Fruit fly (Drosophila melanogaster) whole organism, embryonic: Measurements from ENCODE around the gene Hr78.

Source experiments
- Awh ChIP-seq: fragments of 200-800 bp; sonication (Bioruptor generic); IDR thresholded peaks from 2 replicates; pipeline ENCODE4, ENCODE4 v1.3.6; 2022; ENCODE audit warnings: missing biosample characterization, missing genetic modification characterization
- Bdp1 ChIP-seq: fragments of 200-800 bp; sonication (Bioruptor generic); optimal IDR thresholded peaks from 3 replicates; lab custom pipeline; 2016; ENCODE audit warnings: missing biosample characterization, missing genetic modification characterization
- CG10366 ChIP-seq: fragments of 200-800 bp; sonication (Bioruptor generic); IDR thresholded peaks from 2 replicates; pipeline ENCODE4 v1.3.6; 2022; ENCODE audit warnings: missing biosample characterization, missing genetic modification characterization
- CG11560 ChIP-seq: fragments of 200-800 bp; sonication (Bioruptor generic); IDR thresholded peaks from 3 replicates; pipeline ENCODE4 v1.3.6; 2022; ENCODE audit warnings: missing biosample characterization, missing genetic modification characterization
- CG12659 ChIP-seq: fragments of 200-800 bp; sonication (Bioruptor generic); optimal IDR thresholded peaks from 3 replicates; lab custom pipeline; 2017; ENCODE audit warnings: mild to moderate bottlenecking, missing biosample characterization, missing genetic modification reagents, missing genetic modification characterization
- CG13287 ChIP-seq: fragments of 200-800 bp; sonication (Bioruptor generic); IDR thresholded peaks from 2 replicates; pipeline ENCODE4 v1.3.6; 2022; ENCODE audit warnings: missing biosample characterization, missing genetic modification characterization; ENCODE audit not compliant: partially characterized antibody
- CG13424 ChIP-seq: fragments of 200-800 bp; sonication (Bioruptor generic); optimal IDR thresholded peaks from 2 replicates; lab custom pipeline; 2019; ENCODE audit warnings: missing biosample characterization, mild to moderate bottlenecking, missing genetic modification characterization, moderate library complexity
- CG13894 ChIP-seq: fragments of 200-800 bp; sonication (Bioruptor generic); optimal IDR thresholded peaks from 3 replicates; lab custom pipeline; 2018; ENCODE audit warnings: missing biosample characterization, mild to moderate bottlenecking, missing genetic modification characterization, moderate library complexity
- CG14014 ChIP-seq: fragments of 200-800 bp; sonication (Bioruptor generic); IDR thresholded peaks from 2 replicates; pipeline ENCODE4 v1.3.6; 2022; ENCODE audit warnings: missing biosample characterization, missing genetic modification characterization
- CG14441 ChIP-seq: fragments of 200-800 bp; sonication (Bioruptor generic); IDR thresholded peaks from 2 replicates; pipeline ENCODE4 v1.3.6; 2022; ENCODE audit warnings: missing biosample characterization, missing genetic modification characterization
- CG17385 ChIP-seq: fragments of 200-800 bp; sonication (Bioruptor generic); optimal IDR thresholded peaks from 3 replicates; lab custom pipeline; 2018; ENCODE audit warnings: missing biosample characterization, mild to moderate bottlenecking, missing genetic modification characterization
- CG17802 ChIP-seq: fragments of 200-800 bp; sonication (Bioruptor generic); optimal IDR thresholded peaks from 2 replicates; lab custom pipeline; 2018; ENCODE audit warnings: missing biosample characterization, mild to moderate bottlenecking, missing genetic modification characterization, moderate library complexity
- CG1832 ChIP-seq: fragments of 200-800 bp; sonication (Bioruptor generic); optimal IDR thresholded peaks from 2 replicates; lab custom pipeline; 2017; ENCODE audit warnings: missing biosample characterization, mild to moderate bottlenecking, missing genetic modification characterization, inconsistent platforms
- CG2120 ChIP-seq: fragments of 200-800 bp; sonication (Bioruptor generic); optimal IDR thresholded peaks from 3 replicates; lab custom pipeline; 2016; ENCODE audit warnings: missing biosample characterization, missing genetic modification characterization
- CG2199 ChIP-seq: fragments of 200-800 bp; sonication (Bioruptor generic); IDR thresholded peaks from 3 replicates; pipeline ENCODE4 v1.3.6; 2022; ENCODE audit warnings: missing biosample characterization, missing genetic modification characterization
- CG4360 ChIP-seq: fragments of 200-800 bp; sonication (Bioruptor generic); IDR thresholded peaks from 2 replicates; pipeline ENCODE4 v1.3.6; 2022; ENCODE audit warnings: missing biosample characterization, missing genetic modification characterization
- CG7745 ChIP-seq: fragments of 200-800 bp; sonication (Bioruptor generic); optimal IDR thresholded peaks from 2 replicates; lab custom pipeline; 2018; ENCODE audit warnings: missing biosample characterization, mild to moderate bottlenecking, missing genetic modification characterization, moderate library complexity
- CG7987 ChIP-seq: fragments of 200-800 bp; sonication (Bioruptor generic); optimal IDR thresholded peaks from 2 replicates; lab custom pipeline; 2018; ENCODE audit warnings: missing biosample characterization, mild to moderate bottlenecking, missing genetic modification characterization, moderate library complexity
- CG8388 ChIP-seq: fragments of 200-800 bp; sonication (Bioruptor generic); optimal IDR thresholded peaks from 2 replicates; lab custom pipeline; 2019; ENCODE audit warnings: missing biosample characterization, mild to moderate bottlenecking, missing genetic modification characterization, moderate library complexity
- CG8478 ChIP-seq: fragments of >200 bp; optimal IDR thresholded peaks from 2 replicates; lab custom pipeline; 2018
- CG9797 ChIP-seq: fragments of 200-800 bp; sonication (Bioruptor generic); optimal IDR thresholded peaks from 3 replicates; lab custom pipeline; 2018; ENCODE audit warnings: missing biosample characterization, mild to moderate bottlenecking, missing genetic modification characterization
- Chrac-16 ChIP-seq: fragments of 200-800 bp; sonication (Bioruptor generic); optimal IDR thresholded peaks from 3 replicates; lab custom pipeline; 2016; ENCODE audit warnings: missing biosample characterization, missing genetic modification characterization
- D19B ChIP-seq: fragments of 200-800 bp; sonication (Bioruptor generic); optimal IDR thresholded peaks from 2 replicates; lab custom pipeline; 2017; ENCODE audit warnings: missing biosample characterization, mild to moderate bottlenecking, missing genetic modification characterization
- HLH3B ChIP-seq: fragments of 200-800 bp; sonication (Bioruptor generic); IDR thresholded peaks from 2 replicates; pipeline ENCODE4 v1.3.6; 2022; ENCODE audit warnings: missing biosample characterization, missing genetic modification characterization
- MBD-R2 ChIP-seq: fragments of 200-800 bp; sonication (Bioruptor generic); IDR thresholded peaks from 2 replicates; pipeline ENCODE4 v1.3.6; 2022; ENCODE audit warnings: missing biosample characterization, missing genetic modification characterization
- MESR4 ChIP-seq: fragments of 200-800 bp; sonication (Bioruptor generic); optimal IDR thresholded peaks from 2 replicates; lab custom pipeline; 2018; ENCODE audit warnings: missing biosample characterization, mild to moderate bottlenecking, missing genetic modification characterization, moderate library complexity
- Mad ChIP-seq: fragments of 200-800 bp; sonication (Bioruptor generic); optimal IDR thresholded peaks from 2 replicates; lab custom pipeline; 2016; ENCODE audit warnings: missing biosample characterization, missing genetic modification characterization
- Mes4 ChIP-seq: fragments of 200-800 bp; sonication (Bioruptor generic); optimal IDR thresholded peaks from 2 replicates; lab custom pipeline; 2016; ENCODE audit warnings: missing biosample characterization, missing genetic modification characterization
- Mrtf ChIP-seq: fragments of 200-800 bp; sonication (Bioruptor generic); IDR thresholded peaks from 3 replicates; pipeline ENCODE4 v1.3.6; 2022; ENCODE audit warnings: missing biosample characterization, missing genetic modification characterization
- Nf-YB ChIP-seq: fragments of 200-800 bp; sonication (Bioruptor generic); optimal IDR thresholded peaks from 3 replicates; lab custom pipeline; 2019; ENCODE audit warnings: missing biosample characterization, mild to moderate bottlenecking, missing genetic modification characterization, moderate library complexity
- Taf1 ChIP-seq: fragments of 200-800 bp; sonication (Bioruptor generic); IDR thresholded peaks from 2 replicates; pipeline ENCODE4 v1.3.6; 2022; ENCODE audit warnings: missing biosample characterization, missing genetic modification characterization
- Xbp1 ChIP-seq: fragments of 200-800 bp; sonication (Bioruptor generic); optimal IDR thresholded peaks from 3 replicates; lab custom pipeline; 2016; ENCODE audit warnings: missing biosample characterization, mild to moderate bottlenecking, missing genetic modification characterization
- YL-1 ChIP-seq: fragments of 200-800 bp; sonication (Bioruptor generic); optimal IDR thresholded peaks from 3 replicates; lab custom pipeline; 2017; ENCODE audit warnings: missing biosample characterization, mild to moderate bottlenecking, missing genetic modification characterization
- ara ChIP-seq: fragments of 200-800 bp; sonication (Bioruptor generic); IDR thresholded peaks from 2 replicates; pipeline ENCODE4 v1.3.6; 2022; ENCODE audit warnings: missing biosample characterization, missing genetic modification characterization
- eve ChIP-seq, 2 experiments: fragments of >200 bp; optimal IDR thresholded peaks; 2 replicates each; lab custom pipeline; 2017; ENCODE audit warnings: missing biosample characterization in 2 of 2, missing genetic modification characterization in 2 of 2
- fu2 ChIP-seq: fragments of 200-800 bp; sonication (Bioruptor generic); optimal IDR thresholded peaks from 2 replicates; lab custom pipeline; 2016; ENCODE audit warnings: missing biosample characterization, missing genetic modification characterization
- gce ChIP-seq: fragments of 200-800 bp; sonication (Bioruptor generic); IDR thresholded peaks from 3 replicates; pipeline ENCODE4 v1.3.6; 2022; ENCODE audit warnings: missing biosample characterization, missing genetic modification characterization
- gfzf ChIP-seq: fragments of 200-800 bp; sonication (Bioruptor generic); optimal IDR thresholded peaks from 2 replicates; lab custom pipeline; 2016; ENCODE audit warnings: missing biosample characterization, mild to moderate bottlenecking, missing genetic modification characterization, moderate library complexity
- ind ChIP-seq: fragments of 200-800 bp; sonication (Bioruptor generic); optimal IDR thresholded peaks from 3 replicates; lab custom pipeline; 2016; ENCODE audit warnings: missing biosample characterization, missing genetic modification characterization
- kay ChIP-seq: fragments of 200-800 bp; sonication (Bioruptor generic); optimal IDR thresholded peaks from 2 replicates; lab custom pipeline; 2016; ENCODE audit warnings: missing biosample characterization, missing genetic modification characterization
- lov ChIP-seq, 2 experiments: fragments of 200-800 bp in 1 of 2; fragments of >200 bp in 1 of 2; sonication (Bioruptor generic) in 1 of 2; IDR thresholded peaks in 1 of 2; optimal IDR thresholded peaks in 1 of 2; 2 replicates in 1 of 2; 3 replicates in 1 of 2; pipeline versions ENCODE4 v1.3.6 to Lab custom; 2017 to 2022; ENCODE audit warnings: missing biosample characterization in 1 of 2, missing genetic modification characterization in 1 of 2
- sc ChIP-seq, 3 experiments: fragments of >200 bp in 2 of 3; fragments of 200-800 bp in 1 of 3; sonication (Bioruptor generic) in 1 of 3; optimal IDR thresholded peaks; 2 replicates in 2 of 3; 3 replicates in 1 of 3; lab custom pipeline; 2017; ENCODE audit warnings: mild to moderate bottlenecking in 1 of 3, missing biosample characterization in 1 of 3, missing genetic modification characterization in 1 of 3, missing genetic modification reagents in 1 of 3
- slou ChIP-seq: fragments of 200-800 bp; sonication (Bioruptor generic); optimal IDR thresholded peaks from 3 replicates; lab custom pipeline; 2016; ENCODE audit warnings: missing biosample characterization, missing genetic modification characterization
- sna ChIP-seq: fragments of 200-800 bp; sonication (Bioruptor generic); IDR thresholded peaks from 2 replicates; pipeline ENCODE4 v1.3.6; 2022; ENCODE audit warnings: missing biosample characterization, missing genetic modification characterization; ENCODE audit not compliant: partially characterized antibody
- so ChIP-seq: fragments of 200-800 bp; sonication (Bioruptor generic); IDR thresholded peaks from 3 replicates; pipeline ENCODE4 v1.3.6; 2022; ENCODE audit warnings: missing biosample characterization, missing genetic modification characterization
- stwl ChIP-seq: fragments of 200-800 bp; sonication (Bioruptor generic); optimal IDR thresholded peaks from 3 replicates; lab custom pipeline; 2018; ENCODE audit warnings: missing biosample characterization, mild to moderate bottlenecking, missing genetic modification characterization, moderate library complexity
- tgo ChIP-seq: fragments of 200-800 bp; sonication (Bioruptor generic); IDR thresholded peaks from 3 replicates; pipeline ENCODE4 v1.3.6; 2022; ENCODE audit warnings: missing biosample characterization, missing genetic modification characterization
- toy ChIP-seq: fragments of 200-800 bp; sonication (Bioruptor generic); IDR thresholded peaks from 2 replicates; pipeline ENCODE4 v1.3.6; 2022; ENCODE audit warnings: missing biosample characterization, missing genetic modification characterization
- wek ChIP-seq: fragments of 200-800 bp; sonication (Bioruptor generic); optimal IDR thresholded peaks from 3 replicates; lab custom pipeline; 2018; ENCODE audit warnings: missing biosample characterization, mild to moderate bottlenecking, missing genetic modification characterization, moderate library complexity
- wor ChIP-seq: fragments of 200-800 bp; sonication (Bioruptor generic); IDR thresholded peaks from 2 replicates; pipeline ENCODE4 v1.3.6; 2022; ENCODE audit warnings: missing biosample characterization, missing genetic modification characterization
- zen2 ChIP-seq: fragments of 200-800 bp; sonication (Bioruptor generic); IDR thresholded peaks from 3 replicates; pipeline ENCODE4 v1.3.6; 2022; ENCODE audit warnings: missing biosample characterization, missing genetic modification characterization; ENCODE audit not compliant: partially characterized antibody

Hr78 gene

DNA sequence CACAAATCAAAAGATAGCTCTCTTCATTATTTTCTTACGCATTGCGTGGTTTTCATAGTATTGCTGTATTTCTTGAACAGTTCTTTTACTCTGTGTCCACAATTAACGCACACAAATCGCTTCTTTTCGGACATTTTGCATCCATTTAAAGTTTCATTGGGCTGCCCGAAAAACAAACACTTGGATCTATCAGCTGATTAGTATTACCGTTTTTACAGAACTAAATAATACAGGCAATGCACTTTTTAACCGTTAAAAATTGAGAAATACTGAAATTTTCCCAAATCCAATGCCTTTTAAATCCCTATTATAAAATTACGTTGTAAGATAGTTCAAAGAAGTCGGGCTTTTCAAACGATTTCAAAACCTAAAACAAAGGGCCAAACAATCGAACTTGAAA is 31.8 kb upstream of the Hr78 start, which contains the start of gene Arv1 (continued):
- no peak for TF ChIP-seq wor (GFP tag; lab: Robert Waterston, UW)
- no peak for TF ChIP-seq CG11560 (tag; lab: Robert Waterston, UW)
- TF ChIP-seq CG13894, result no peak
- TF ChIP-seq fu2 (GFP tag; lab: Kevin White, UChicago), result no peak
- no peak for TF ChIP-seq CG2199 (GFP tag; lab: Robert Waterston, UW)
- TF ChIP-seq CG14441 (GFP tag; lab: Robert Waterston, UW), result no peak
- TF ChIP-seq CG17802 (tag; lab: Kevin White, UChicago), result no peak
- TF ChIP-seq Taf1 (GFP tag; lab: Robert Waterston, UW), result no peak
- TF ChIP-seq CG9797 (GFP tag; lab: Kevin White, UChicago), result peak; percentile 61
- TF ChIP-seq Mes4 (GFP tag; lab: Kevin White, UChicago), result no peak
- no peak for TF ChIP-seq CG13424
- no peak for TF ChIP-seq CG7745 (tag; lab: Kevin White, UChicago)
- no peak for TF ChIP-seq slou (GFP tag; lab: Kevin White, UChicago)
- TF ChIP-seq HLH3B (GFP tag; lab: Robert Waterston, UW), result no peak
- no peak for TF ChIP-seq CG17385 (GFP tag; lab: Kevin White, UChicago)
- peak; percentile 53 for TF ChIP-seq YL-1 (GFP tag; lab: Kevin White, UChicago)
- no peak for TF ChIP-seq CG7987
- no peak for TF ChIP-seq CG4360 (GFP tag; lab: Robert Waterston, UW)
- no peak for TF ChIP-seq gce (GFP tag; lab: Robert Waterston, UW)
- no peak for TF ChIP-seq eve (GFP tag; optimal IDR thresholded peaks at IDR 0.05; lab: Kevin White, UChicago)
- TF ChIP-seq Mrtf (GFP tag; lab: Robert Waterston, UW), result no peak
- no peak for TF ChIP-seq ara (GFP tag; lab: Robert Waterston, UW)
- TF ChIP-seq tgo, result no peak
- TF ChIP-seq Mad (GFP tag; lab: Kevin White, UChicago), result no peak
- TF ChIP-seq MBD-R2 (GFP tag; lab: Robert Waterston, UW), result peak; percentile 59
- TF ChIP-seq CG12659 (GFP tag; lab: Kevin White, UChicago), result no peak
- no peak for TF ChIP-seq CG1832 (GFP tag; lab: Kevin White, UChicago)
- TF ChIP-seq CG2120 (GFP tag; lab: Kevin White, UChicago), result no peak
- no peak for TF ChIP-seq lov (optimal IDR thresholded peaks at IDR 0.05; lab: Kevin White, UChicago)
- TF ChIP-seq lov (GFP tag; IDR thresholded peaks at IDR 0.05; lab: Robert Waterston, UW), result no peak
- no peak for TF ChIP-seq Chrac-16 (GFP tag; lab: Kevin White, UChicago)
- no peak for TF ChIP-seq kay
- TF ChIP-seq D19B (GFP tag; lab: Kevin White, UChicago), result no peak
- TF ChIP-seq Xbp1 (GFP tag; lab: Kevin White, UChicago), result no peak
- no peak for TF ChIP-seq toy (GFP tag; lab: Robert Waterston, UW)
- TF ChIP-seq CG14014 (GFP tag; lab: Robert Waterston, UW), result no peak
- no peak for TF ChIP-seq CG8388 (GFP tag; lab: Kevin White, UChicago)
- no peak for TF ChIP-seq CG10366
- peak; percentile 19; the same call in 1 of the 2 replicates for TF ChIP-seq CG13287 (GFP tag; lab: Robert Waterston, UW)
- no peak for TF ChIP-seq Nf-YB (GFP tag; lab: Kevin White, UChicago)
- TF ChIP-seq so, result no peak
- no peak for TF ChIP-seq sc (optimal IDR thresholded peaks at IDR 0.05; lab: Kevin White, UChicago)
- no peak for TF ChIP-seq sc (GFP tag; optimal IDR thresholded peaks at IDR 0.05; lab: Kevin White, UChicago)
- no peak for TF ChIP-seq sna (GFP tag; lab: Robert Waterston, UW)
- TF ChIP-seq stwl (tag; lab: Kevin White, UChicago), result peak; percentile 57
- TF ChIP-seq Awh (GFP tag; lab: Robert Waterston, UW), result no peak
- no peak for TF ChIP-seq CG8478 (lab: Kevin White, UChicago)
- no peak for TF ChIP-seq Bdp1 (GFP tag; lab: Kevin White, UChicago)
- TF ChIP-seq ind (GFP tag; lab: Kevin White, UChicago), result no peak
- no peak for TF ChIP-seq zen2 (GFP tag; lab: Robert Waterston, UW)
- TF ChIP-seq MESR4, result peak; percentile 54
- TF ChIP-seq gfzf (GFP tag; lab: Kevin White, UChicago), result peak; percentile 81
- no peak for TF ChIP-seq wek (GFP tag; lab: Kevin White, UChicago)
